Fruit fly (Drosophila melanogaster): Measurements from ENCODE around the gene CG7079.

CG7079 gene

DNA sequence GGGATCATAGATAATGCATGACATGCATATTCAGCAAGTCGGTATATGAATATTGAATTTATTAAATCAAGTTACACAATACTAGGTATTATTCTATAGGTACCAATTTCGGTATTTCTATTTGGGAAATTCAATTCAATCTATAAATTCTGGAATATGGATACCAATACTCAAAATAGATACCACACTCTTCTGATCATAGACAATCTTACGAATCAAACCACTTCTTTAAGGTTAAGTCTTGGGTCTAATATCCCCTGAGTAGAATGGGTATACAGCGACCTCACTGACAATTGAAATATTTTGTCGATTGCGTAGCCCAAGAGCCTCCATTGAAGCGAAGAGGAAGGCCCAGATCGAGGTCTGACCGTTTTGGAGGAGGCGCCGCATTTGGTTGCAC lies 44.2 kb upstream of the CG7079 start:
- no peak for TF ChIP-seq CG9139 (GFP tag; optimal IDR thresholded peaks at IDR 0.05)
- no peak for TF ChIP-seq OdsH (GFP tag; optimal IDR thresholded peaks at IDR 0.05)
- TF ChIP-seq CG11902 (GFP tag; optimal IDR thresholded peaks at IDR 0.05): no peak
- peak; percentile 44 for TF ChIP-seq CG32006 (GFP tag; optimal IDR thresholded peaks at IDR 0.05)
- peak; percentile 32 for TF ChIP-seq Hr4 (GFP tag; optimal IDR thresholded peaks at IDR 0.05)
- TF ChIP-seq Smox (GFP tag; optimal IDR thresholded peaks at IDR 0.05): no peak
- no peak for TF ChIP-seq CG1621 (tag; optimal IDR thresholded peaks at IDR 0.05)
- no peak for TF ChIP-seq cyc (GFP tag; optimal IDR thresholded peaks at IDR 0.05)
- TF ChIP-seq CG11294 (GFP tag; IDR thresholded peaks at IDR 0.05): no peak
- no peak for TF ChIP-seq CG6163 (GFP tag; IDR thresholded peaks at IDR 0.05)
- TF ChIP-seq CG8632 (GFP tag; optimal IDR thresholded peaks at IDR 0.05): no peak
- TF ChIP-seq fkh (GFP tag; optimal IDR thresholded peaks at IDR 0.05): no peak
- TF ChIP-seq vri (GFP tag; optimal IDR thresholded peaks at IDR 0.05): no peak
- TF ChIP-seq CG6792 (GFP tag; optimal IDR thresholded peaks at IDR 0.05): no peak
- no peak for TF ChIP-seq topi (GFP tag; optimal IDR thresholded peaks at IDR 0.05)
- TF ChIP-seq Eip78C (GFP tag): no peak
- TF ChIP-seq CG6276 (GFP tag; optimal IDR thresholded peaks at IDR 0.05): no peak
- TF ChIP-seq Hr38 (GFP tag; optimal IDR thresholded peaks at IDR 0.05): no peak
- no peak for TF ChIP-seq Sox102F (GFP tag; optimal IDR thresholded peaks at IDR 0.05)
- no peak for TF ChIP-seq eg (GFP tag; IDR thresholded peaks at IDR 0.05)
- TF ChIP-seq Eip93F (GFP tag; optimal IDR thresholded peaks at IDR 0.05): no peak
- TF ChIP-seq Hr39 (GFP tag; optimal IDR thresholded peaks at IDR 0.05): peak; percentile 9
- TF ChIP-seq CG34406 (GFP tag; optimal IDR thresholded peaks at IDR 0.05): no peak
- TF ChIP-seq Sox15 (GFP tag; optimal IDR thresholded peaks at IDR 0.05): no peak
- no peak for TF ChIP-seq pdm3 (GFP tag; optimal IDR thresholded peaks at IDR 0.05)
- peak; percentile 10 for TF ChIP-seq Eip75B (GFP tag; optimal IDR thresholded peaks at IDR 0.05)
- TF ChIP-seq dsx (GFP tag; optimal IDR thresholded peaks at IDR 0.05; ENCODE audit: poor library complexity, severe bottlenecking): no peak
- no peak for TF ChIP-seq net (GFP tag; optimal IDR thresholded peaks at IDR 0.05)
- 0 out of 2 replicates have a peak, but pooled peaks have one; percentile 32 for TF ChIP-seq CG15336 (GFP tag; IDR thresholded peaks at IDR 0.05)
- no peak for TF ChIP-seq fd85E (GFP tag; optimal IDR thresholded peaks at IDR 0.05)
- TF ChIP-seq Gug (GFP tag; IDR thresholded peaks at IDR 0.05): no peak
- no peak for TF ChIP-seq lz (GFP tag; optimal IDR thresholded peaks at IDR 0.05)
- TF ChIP-seq CG8119 (GFP tag; IDR thresholded peaks at IDR 0.05): peak; percentile 24; the same call in 1 of the 3 replicates
- no peak for TF ChIP-seq spab (GFP tag; optimal IDR thresholded peaks at IDR 0.05)
- no peak for TF ChIP-seq esn (GFP tag; optimal IDR thresholded peaks at IDR 0.05)

dm6 chr3R:21092036-21092435 lies 43.4 kb upstream of the CG7079 start:
- TF ChIP-seq CG1621 (tag; optimal IDR thresholded peaks at IDR 0.05): no peak
- TF ChIP-seq Gug (GFP tag; IDR thresholded peaks at IDR 0.05): no peak
- no peak for TF ChIP-seq esn (GFP tag; optimal IDR thresholded peaks at IDR 0.05)
- TF ChIP-seq Hr39 (GFP tag; optimal IDR thresholded peaks at IDR 0.05): no peak
- no peak for TF ChIP-seq Eip78C (GFP tag)
- no peak for TF ChIP-seq Hr4 (GFP tag; optimal IDR thresholded peaks at IDR 0.05)
- no peak for TF ChIP-seq Ets21C (GFP tag; optimal IDR thresholded peaks at IDR 0.05)
- no peak for TF ChIP-seq lz (GFP tag; optimal IDR thresholded peaks at IDR 0.05)
- TF ChIP-seq topi (GFP tag; optimal IDR thresholded peaks at IDR 0.05): no peak
- TF ChIP-seq CG7368 (GFP tag; optimal IDR thresholded peaks at IDR 0.05): no peak
- TF ChIP-seq Met (GFP tag; optimal IDR thresholded peaks at IDR 0.05): no peak

DNA sequence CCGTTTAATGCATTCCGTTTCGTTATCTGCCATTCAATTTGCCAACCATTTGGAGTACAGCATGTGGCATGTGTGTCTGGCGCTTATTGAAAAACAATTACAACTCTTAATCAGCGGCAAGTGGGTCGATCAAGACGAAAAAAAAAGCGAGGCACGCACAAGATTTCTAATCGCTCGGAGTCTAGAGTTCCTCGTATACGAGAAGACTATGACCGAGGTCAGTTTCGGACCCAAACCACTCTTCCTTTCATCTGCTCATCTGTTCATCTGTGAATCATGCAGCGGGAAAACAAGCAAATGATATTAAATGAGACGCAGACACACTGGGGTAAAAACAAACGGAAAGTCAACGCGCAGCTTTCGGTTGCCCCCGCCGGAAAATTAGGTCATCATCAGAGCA lies 42.9 kb upstream of the CG7079 start:
- no peak for TF ChIP-seq CG6854 (GFP tag; optimal IDR thresholded peaks at IDR 0.05)
- peak; percentile 62 for TF ChIP-seq svp (GFP tag)
- no peak for TF ChIP-seq Ets96B (tag; optimal IDR thresholded peaks at IDR 0.05)
- TF ChIP-seq CG10669 (GFP tag; optimal IDR thresholded peaks at IDR 0.05): no peak
